Worm (Caenorhabditis elegans): Measurements from ENCODE around the gene Y9C2UA.1.

DNA sequence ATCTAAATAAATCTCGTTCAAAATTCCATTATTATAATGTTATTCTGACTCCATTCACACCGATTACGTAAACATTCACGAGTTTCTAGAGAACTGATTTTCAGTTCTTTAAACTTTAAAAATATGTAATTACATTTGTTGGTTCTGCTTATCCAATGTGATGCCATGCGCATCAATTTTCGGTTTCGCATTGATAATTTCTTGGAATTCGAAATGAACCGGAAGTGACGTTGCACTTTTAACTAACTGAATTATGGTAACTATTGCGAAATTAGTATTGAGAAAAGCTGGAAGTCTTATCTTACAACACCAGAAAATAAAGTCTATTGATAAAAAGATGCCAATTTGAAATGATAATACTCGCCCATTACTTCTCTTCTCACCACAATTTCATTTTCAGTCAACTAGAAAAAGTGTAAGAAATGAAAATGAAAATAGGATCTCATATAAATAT lies 21.6 kb upstream of the Y9C2UA.1 start:
- no peak for TF ChIP-seq D2030.7 (GFP tag; IDR thresholded peaks at IDR 0.05)
- TF ChIP-seq gei-17 (GFP tag; optimal IDR thresholded peaks at IDR 0.05) = no peak
- TF ChIP-seq pha-4 (tag; optimal IDR thresholded peaks at IDR 0.05) = no peak
- no peak for TF ChIP-seq egl-44 (GFP tag; IDR thresholded peaks at IDR 0.05)
- no peak for TF ChIP-seq ceh-40 (GFP tag; IDR thresholded peaks at IDR 0.05)
